Worm (Caenorhabditis elegans) whole organism, L3 larva: ENCODE measurements around the gene hot-1.

Experiments
- R02D3.7 ChIP-seq: fragments of 150-350 bp; optimal IDR thresholded peaks from 2 replicates; lab custom pipeline; 2014; ENCODE audit warnings: missing biosample characterization, missing genetic modification characterization
- ZK546.5 ChIP-seq: sonication (generic microtip); optimal IDR thresholded peaks from 2 replicates; lab custom pipeline; 2017; ENCODE audit warnings: missing biosample characterization, missing genetic modification characterization
- aly-2 ChIP-seq: fragments of 150-350 bp; optimal IDR thresholded peaks from 2 replicates; lab custom pipeline; 2014; ENCODE audit warnings: missing biosample characterization, missing genetic modification characterization
- elt-1 ChIP-seq: fragments of 150-350 bp; optimal IDR thresholded peaks from 2 replicates; lab custom pipeline; 2014; ENCODE audit warnings: missing biosample characterization, missing genetic modification characterization
- elt-2 ChIP-seq: sonication (generic microtip); optimal IDR thresholded peaks from 2 replicates; lab custom pipeline; 2016; ENCODE audit warnings: missing genetic modification reagents, mild to moderate bottlenecking, missing genetic modification characterization, missing compliant biosample characterization
- elt-3 ChIP-seq, 3 experiments: fragments of 150-350 bp in 1 of 3; sonication (generic microtip) in 2 of 3; optimal IDR thresholded peaks; 2 replicates in 2 of 3; 4 replicates in 1 of 3; lab custom pipeline; 2014 to 2017; ENCODE audit warnings: missing biosample characterization in 3 of 3, missing genetic modification characterization in 3 of 3
- nhr-76 ChIP-seq: fragments of 150-350 bp; sonication (generic microtip); optimal IDR thresholded peaks from 5 replicates; lab custom pipeline; 2014; ENCODE audit warnings: missing biosample characterization, missing genetic modification characterization
- nhr-77 ChIP-seq: fragments of 150-350 bp; optimal IDR thresholded peaks from 2 replicates; lab custom pipeline; 2014; ENCODE audit warnings: missing biosample characterization, missing genetic modification characterization
- pqm-1 ChIP-seq: fragments of 150-350 bp; optimal IDR thresholded peaks from 2 replicates; lab custom pipeline; 2017; ENCODE audit warnings: missing biosample characterization, missing genetic modification characterization, inconsistent platforms
- unc-39 ChIP-seq: sonication (generic microtip); optimal IDR thresholded peaks from 4 replicates; lab custom pipeline; 2017; ENCODE audit warnings: missing biosample characterization, missing genetic modification characterization
- unc-62 ChIP-seq: fragments of 150-350 bp; sonication (generic microtip); optimal IDR thresholded peaks from 4 replicates; lab custom pipeline; 2014; ENCODE audit warnings: missing biosample characterization, missing genetic modification reagents, missing genetic modification characterization

DNA sequence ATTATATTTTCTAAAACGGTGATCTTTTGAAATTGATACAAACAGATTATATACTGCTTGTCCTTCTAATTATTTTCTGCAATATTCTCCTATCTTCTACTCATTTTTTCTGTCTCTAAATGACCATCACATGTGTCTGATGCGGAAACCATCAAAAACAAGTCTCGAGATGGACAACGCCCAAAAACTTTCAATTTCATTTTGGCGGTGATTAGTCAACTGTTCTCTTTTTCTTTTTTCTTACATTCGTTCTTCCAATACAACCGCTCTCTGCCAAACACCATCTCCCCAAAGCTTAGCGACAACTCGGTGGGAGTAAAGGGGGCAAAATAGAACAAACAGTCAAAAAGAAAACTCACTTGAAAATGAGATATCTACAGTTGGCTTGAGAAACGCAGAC is 12.4 kb downstream of the hot-1 start:
- no peak for TF ChIP-seq elt-2 (tag; lab: Kevin White, UChicago)
- TF ChIP-seq nhr-77 (tag; lab: Kevin White, UChicago): no peak
- no peak for TF ChIP-seq unc-62
- TF ChIP-seq ZK546.5 (tag; lab: Kevin White, UChicago): no peak
- TF ChIP-seq aly-2 (tag; lab: Kevin White, UChicago): no peak
- no peak for TF ChIP-seq elt-1 (tag; lab: Kevin White, UChicago)
- no peak for TF ChIP-seq elt-3 (tag; optimal IDR thresholded peaks at IDR 0.05; lab: Kevin White, UChicago)
- TF ChIP-seq unc-39 (tag; lab: Kevin White, UChicago): no peak
- TF ChIP-seq pqm-1 (tag; lab: Kevin White, UChicago): no peak
- no peak for TF ChIP-seq nhr-76 (tag; lab: Kevin White, UChicago)
- no peak for TF ChIP-seq R02D3.7 (tag; lab: Kevin White, UChicago)
